Fruit fly (Drosophila melanogaster) whole organism, pupa: Measurements from ENCODE around the gene CG15514.

ENCODE experiments used
- CG10348 ChIP-seq: fragments of 200-800 bp; sonication (Bioruptor generic); IDR thresholded peaks from 2 replicates; pipeline ENCODE4 v1.3.6; 2022; ENCODE audit warnings: missing biosample characterization, missing genetic modification characterization
- CG17806 ChIP-seq: fragments of 200-800 bp; sonication (Bioruptor generic); optimal IDR thresholded peaks from 2 replicates; lab custom pipeline; 2018; ENCODE audit warnings: missing biosample characterization, mild to moderate bottlenecking, missing genetic modification characterization, moderate library complexity
- CG8159 ChIP-seq: fragments of 200-800 bp; sonication (Bioruptor generic); optimal IDR thresholded peaks from 3 replicates; lab custom pipeline; 2018; ENCODE audit warnings: missing biosample characterization, mild to moderate bottlenecking, missing genetic modification characterization, moderate library complexity
- CG8301 ChIP-seq: fragments of 200-800 bp; sonication (Bioruptor generic); optimal IDR thresholded peaks from 2 replicates; lab custom pipeline; 2018; ENCODE audit warnings: missing biosample characterization, mild to moderate bottlenecking, missing genetic modification characterization
- CG9948 ChIP-seq: fragments of 200-800 bp; sonication (Bioruptor generic); optimal IDR thresholded peaks from 2 replicates; lab custom pipeline; 2018; ENCODE audit warnings: missing biosample characterization, mild to moderate bottlenecking, missing genetic modification characterization, moderate library complexity
- D1 ChIP-seq: fragments of 200-800 bp; sonication (Bioruptor generic); optimal IDR thresholded peaks from 2 replicates; lab custom pipeline; 2018; ENCODE audit warnings: missing biosample characterization, mild to moderate bottlenecking, missing genetic modification characterization, moderate library complexity
- Ets98B ChIP-seq: fragments of 200-800 bp; sonication (Bioruptor generic); IDR thresholded peaks from 2 replicates; pipeline ENCODE4 v1.3.6; 2022; ENCODE audit warnings: missing biosample characterization, missing genetic modification characterization
- Pif1A ChIP-seq: fragments of 200-800 bp; sonication (Bioruptor generic); optimal IDR thresholded peaks from 3 replicates; lab custom pipeline; 2016; ENCODE audit warnings: missing biosample characterization, missing genetic modification characterization
- Pif1B ChIP-seq: fragments of 200-800 bp; sonication (Bioruptor generic); optimal IDR thresholded peaks from 3 replicates; lab custom pipeline; 2016; ENCODE audit warnings: missing biosample characterization, missing genetic modification characterization
- rn ChIP-seq: fragments of 200-800 bp; sonication (Bioruptor generic); IDR thresholded peaks from 2 replicates; pipeline ENCODE4 v1.3.6; 2022; ENCODE audit warnings: missing biosample characterization, missing genetic modification characterization

DNA sequence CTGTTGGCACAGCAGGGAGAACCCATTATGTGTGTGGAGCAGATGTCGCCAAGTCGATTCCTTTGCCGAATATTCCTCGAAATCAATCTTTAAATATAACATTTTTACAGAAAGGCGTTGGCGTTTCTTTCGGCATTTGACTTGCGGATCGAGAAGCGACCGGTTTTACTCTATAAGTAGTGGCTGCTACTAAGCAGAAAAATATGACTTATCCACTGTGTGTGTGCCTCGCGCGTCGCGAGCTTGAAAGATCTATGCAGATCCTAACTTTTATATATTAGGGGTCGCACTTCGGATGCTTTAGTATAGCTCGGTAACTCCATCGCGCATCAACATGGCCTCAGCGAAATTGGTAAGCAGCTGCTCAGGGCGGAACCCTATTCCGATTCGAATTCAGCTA lies 43.9 kb upstream of the CG15514 start, which contains the start of gene CG15515:
- TF ChIP-seq Pif1A (no peak), CG17806 (tag; lab: Kevin White, UChicago) (no peak), Ets98B (no peak), rn (no peak), CG8301 (tag; lab: Kevin White, UChicago) (no peak), CG8159 (tag; lab: Kevin White, UChicago) (no peak), CG10348 (GFP tag; lab: Robert Waterston, UW) (no peak), Pif1B (GFP tag; lab: Kevin White, UChicago) (no peak), D1 (tag; lab: Kevin White, UChicago) (no peak), CG9948 (tag; lab: Kevin White, UChicago) (no peak)
